Worm (Caenorhabditis elegans) whole organism, L2 larva: ENCODE data around the gene F57A8.1.

Experiments
- F13H6.1 ChIP-seq: sonication (generic microtip); optimal IDR thresholded peaks from 2 replicates; lab custom pipeline; 2016; ENCODE audit warnings: missing genetic modification characterization, missing compliant biosample characterization
- lin-13 ChIP-seq: fragments of 150-350 bp; optimal IDR thresholded peaks from 2 replicates; lab custom pipeline; 2014; ENCODE audit warnings: missing biosample characterization, missing genetic modification reagents, missing genetic modification characterization
- lin-39 ChIP-seq: fragments of 150-350 bp; optimal IDR thresholded peaks from 2 replicates; lab custom pipeline; 2014; ENCODE audit warnings: missing biosample characterization, missing genetic modification reagents, missing genetic modification characterization
- lsy-2 ChIP-seq, 2 experiments: fragments of 150-350 bp in 1 of 2; sonication (generic microtip) in 1 of 2; optimal IDR thresholded peaks; 2 replicates each; lab custom pipeline; 2014 to 2017; ENCODE audit warnings: missing biosample characterization in 2 of 2, missing genetic modification characterization in 2 of 2
- mdl-1 ChIP-seq, 2 experiments: fragments of 150-350 bp in 1 of 2; sonication (generic microtip) in 1 of 2; optimal IDR thresholded peaks; 2 replicates each; lab custom pipeline; 2017; ENCODE audit warnings: missing biosample characterization in 2 of 2, missing genetic modification characterization in 2 of 2
- nhr-10 ChIP-seq: sonication (generic microtip); optimal IDR thresholded peaks from 2 replicates; lab custom pipeline; 2017; ENCODE audit warnings: missing biosample characterization, missing genetic modification characterization
- nhr-23 ChIP-seq: fragments of 150-350 bp; optimal IDR thresholded peaks from 2 replicates; lab custom pipeline; 2014; ENCODE audit warnings: missing biosample characterization, missing genetic modification reagents, missing genetic modification characterization
- nhr-237 ChIP-seq: fragments of 150-350 bp; optimal IDR thresholded peaks from 2 replicates; lab custom pipeline; 2014; ENCODE audit warnings: missing biosample characterization, missing genetic modification characterization
- unc-39 ChIP-seq: fragments of 150-350 bp; optimal IDR thresholded peaks from 2 replicates; lab custom pipeline; 2014; ENCODE audit warnings: missing biosample characterization, missing genetic modification characterization
- zag-1 ChIP-seq: fragments of 150-350 bp; optimal IDR thresholded peaks from 2 replicates; lab custom pipeline; 2014; ENCODE audit warnings: missing biosample characterization, missing genetic modification characterization
- ztf-11 ChIP-seq: sonication (generic microtip); optimal IDR thresholded peaks from 2 replicates; lab custom pipeline; 2017; ENCODE audit warnings: missing biosample characterization, missing genetic modification characterization

DNA sequence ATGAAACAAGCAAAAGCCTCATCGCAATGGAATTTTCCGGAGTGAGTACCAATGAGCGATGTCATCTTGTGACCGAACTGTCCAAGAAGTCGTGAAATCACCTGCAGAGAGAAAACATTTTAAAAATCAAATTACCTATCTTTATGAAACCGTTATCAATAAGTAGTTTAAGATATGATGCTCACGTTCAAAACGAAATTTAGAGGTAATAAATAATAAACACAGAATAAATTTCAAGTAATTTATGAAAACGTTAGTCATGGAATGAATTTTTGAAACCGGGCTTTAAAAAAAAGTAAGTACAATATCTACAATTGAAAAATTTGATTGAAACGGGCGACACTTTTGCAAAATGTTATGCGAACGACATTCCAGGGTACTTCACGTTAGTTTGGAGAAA, 49.5 kb upstream of the F57A8.1 start, which contains the start of gene C27H6.8:
- TF ChIP-seq F13H6.1 (tag; lab: Kevin White, UChicago), result no peak
- TF ChIP-seq lin-13 (GFP tag; lab: Kevin White, UChicago), result no peak
- TF ChIP-seq lsy-2 (tag; optimal IDR thresholded peaks at IDR 0.05; lab: Kevin White, UChicago), result no peak
- TF ChIP-seq ztf-11 (tag; lab: Kevin White, UChicago), result no peak
- no peak for TF ChIP-seq nhr-10 (tag; lab: Kevin White, UChicago)
- no peak for TF ChIP-seq lin-39
- no peak for TF ChIP-seq nhr-23 (tag; lab: Kevin White, UChicago)
- TF ChIP-seq unc-39, result no peak
- TF ChIP-seq zag-1 (tag; lab: Kevin White, UChicago), result no peak
- no peak for TF ChIP-seq nhr-237 (tag; lab: Kevin White, UChicago)
- TF ChIP-seq mdl-1 (tag; optimal IDR thresholded peaks at IDR 0.05; lab: Kevin White, UChicago), result no peak
